Fruit fly (Drosophila melanogaster): ENCODE data around the gene Leash.

dm6 chr3R:10881824-10882559 lies 3.3 kb upstream of the Leash start, which contains the start of gene Tpc1:
- no peak for TF ChIP-seq insv (optimal IDR thresholded peaks at IDR 0.05)
- no peak for TF ChIP-seq h (optimal IDR thresholded peaks at IDR 0.05)
- no peak for TF ChIP-seq psq (optimal IDR thresholded peaks at IDR 0.05)

Data from Kc167 (cell line).